Fruit fly (Drosophila melanogaster) whole organism, embryonic: ENCODE data around the gene CG3038.

Experiments used
- C15 ChIP-seq: fragments of 200-800 bp; sonication (Bioruptor generic); IDR thresholded peaks from 3 replicates; pipeline ENCODE4 v1.3.6; 2022; ENCODE audit warnings: missing biosample characterization, missing genetic modification characterization
- CG1024 ChIP-seq: fragments of 200-800 bp; sonication (Bioruptor generic); IDR thresholded peaks from 2 replicates; pipeline ENCODE4 v1.3.6; 2022; ENCODE audit warnings: missing biosample characterization, missing genetic modification characterization
- CG10321 ChIP-seq: fragments of 200-800 bp; sonication (Bioruptor generic); IDR thresholded peaks from 2 replicates; pipeline ENCODE4 v1.3.6; 2022; ENCODE audit warnings: missing biosample characterization, missing genetic modification characterization
- CG11398 ChIP-seq: fragments of 200-800 bp; sonication (Bioruptor generic); optimal IDR thresholded peaks from 2 replicates; lab custom pipeline; 2016; ENCODE audit warnings: missing biosample characterization, missing genetic modification characterization
- CG11560 ChIP-seq: fragments of 200-800 bp; sonication (Bioruptor generic); IDR thresholded peaks from 3 replicates; pipeline ENCODE4 v1.3.6; 2022; ENCODE audit warnings: missing biosample characterization, missing genetic modification characterization
- CG12155 ChIP-seq: fragments of 200-800 bp; sonication (Bioruptor generic); optimal IDR thresholded peaks from 3 replicates; lab custom pipeline; 2016; ENCODE audit warnings: missing biosample characterization, missing genetic modification characterization
- CG12942 ChIP-seq: fragments of 200-800 bp; sonication (Bioruptor generic); optimal IDR thresholded peaks from 3 replicates; lab custom pipeline; 2016; ENCODE audit warnings: missing biosample characterization, missing genetic modification characterization
- CG13624 ChIP-seq: fragments of 200-800 bp; sonication (Bioruptor generic); optimal IDR thresholded peaks from 2 replicates; lab custom pipeline; 2016; ENCODE audit warnings: missing biosample characterization, missing genetic modification characterization
- CG14014 ChIP-seq: fragments of 200-800 bp; sonication (Bioruptor generic); IDR thresholded peaks from 2 replicates; pipeline ENCODE4 v1.3.6; 2022; ENCODE audit warnings: missing biosample characterization, missing genetic modification characterization
- CG14860 ChIP-seq: fragments of 200-800 bp; sonication (Bioruptor generic); IDR thresholded peaks from 3 replicates; pipeline ENCODE4 v1.3.6; 2022; ENCODE audit warnings: missing biosample characterization, missing genetic modification characterization; ENCODE audit not compliant: partially characterized antibody
- CG18599 ChIP-seq: fragments of 200-800 bp; sonication (Bioruptor generic); optimal IDR thresholded peaks from 3 replicates; lab custom pipeline; 2017; ENCODE audit warnings: missing biosample characterization, missing genetic modification characterization, mild to moderate bottlenecking, moderate library complexity, missing genetic modification reagents
- CG18619 ChIP-seq: fragments of 200-800 bp; sonication (Bioruptor generic); optimal IDR thresholded peaks from 3 replicates; lab custom pipeline; 2017; ENCODE audit warnings: missing biosample characterization, mild to moderate bottlenecking, missing genetic modification characterization
- CG2678 ChIP-seq: fragments of 200-800 bp; sonication (Bioruptor generic); optimal IDR thresholded peaks from 3 replicates; lab custom pipeline; 2019; ENCODE audit warnings: missing biosample characterization, mild to moderate bottlenecking, missing genetic modification characterization, moderate library complexity
- CG2875 ChIP-seq: fragments of 200-800 bp; sonication (Bioruptor generic); optimal IDR thresholded peaks from 2 replicates; lab custom pipeline; 2017; ENCODE audit warnings: missing biosample characterization, mild to moderate bottlenecking, missing genetic modification characterization, missing genetic modification reagents
- CG30020 ChIP-seq: fragments of 200-800 bp; optimal IDR thresholded peaks from 2 replicates; lab custom pipeline; 2019; ENCODE audit warnings: missing biosample characterization, mild to moderate bottlenecking, missing genetic modification characterization, moderate library complexity
- CG34422 ChIP-seq: fragments of 200-800 bp; sonication (Bioruptor generic); IDR thresholded peaks from 3 replicates; pipeline ENCODE4 v1.3.6; 2022; ENCODE audit warnings: missing biosample characterization, missing genetic modification characterization
- CG3726 ChIP-seq: fragments of 200-800 bp; sonication (Bioruptor generic); IDR thresholded peaks from 3 replicates; pipeline ENCODE4, ENCODE4 v1.3.6; 2022; ENCODE audit warnings: missing biosample characterization, missing genetic modification characterization
- CG4328 ChIP-seq: fragments of 200-800 bp; sonication (Bioruptor generic); optimal IDR thresholded peaks from 3 replicates; lab custom pipeline; 2017; ENCODE audit warnings: missing biosample characterization, missing genetic modification reagents, missing genetic modification characterization
- CG4707 ChIP-seq: fragments of 200-800 bp; sonication (Bioruptor generic); optimal IDR thresholded peaks from 2 replicates; lab custom pipeline; 2018; ENCODE audit warnings: missing biosample characterization, mild to moderate bottlenecking, missing genetic modification characterization, moderate library complexity
- CG6791 ChIP-seq: fragments of 200-800 bp; sonication (Bioruptor generic); IDR thresholded peaks from 3 replicates; pipeline ENCODE4 v1.3.6; 2022; ENCODE audit warnings: missing biosample characterization, missing genetic modification characterization; ENCODE audit not compliant: partially characterized antibody
- CG7372 ChIP-seq: fragments of 200-800 bp; sonication (Bioruptor generic); IDR thresholded peaks from 2 replicates; pipeline ENCODE4 v1.3.6; 2022; ENCODE audit warnings: missing biosample characterization, missing genetic modification characterization
- CG7786 ChIP-seq: fragments of 200-800 bp; sonication (Bioruptor generic); optimal IDR thresholded peaks from 2 replicates; lab custom pipeline; 2016; ENCODE audit warnings: missing biosample characterization, missing genetic modification characterization
- CkIIα-i1 ChIP-seq: fragments of 200-800 bp; sonication (Bioruptor generic); IDR thresholded peaks from 2 replicates; pipeline ENCODE4 v1.3.6; 2022; ENCODE audit warnings: missing biosample characterization, missing genetic modification characterization
- D ChIP-seq, 2 experiments: fragments of 200-800 bp in 1 of 2; fragments of >200 bp in 1 of 2; sonication (Bioruptor generic) in 1 of 2; optimal IDR thresholded peaks; 2 replicates in 1 of 2; 3 replicates in 1 of 2; lab custom pipeline; 2017; ENCODE audit warnings: mild to moderate bottlenecking in 1 of 2, missing biosample characterization in 1 of 2, missing genetic modification characterization in 1 of 2, missing genetic modification reagents in 1 of 2
- Dip3 ChIP-seq: fragments of 200-800 bp; sonication (Bioruptor generic); optimal IDR thresholded peaks from 3 replicates; lab custom pipeline; 2016; ENCODE audit warnings: missing biosample characterization, missing genetic modification characterization
- HLH4C ChIP-seq: fragments of 200-800 bp; sonication (Bioruptor generic); IDR thresholded peaks from 3 replicates; pipeline ENCODE4 v1.3.6; 2022; ENCODE audit warnings: missing biosample characterization, missing genetic modification characterization; ENCODE audit not compliant: partially characterized antibody
- Hey ChIP-seq: fragments of 200-800 bp; sonication (Bioruptor generic); optimal IDR thresholded peaks from 3 replicates; lab custom pipeline; 2018; ENCODE audit warnings: missing biosample characterization, mild to moderate bottlenecking, missing genetic modification characterization
- Hr3 ChIP-seq: fragments of 200-800 bp; sonication (Bioruptor generic); optimal IDR thresholded peaks from 3 replicates; lab custom pipeline; 2016; ENCODE audit warnings: missing biosample characterization, missing genetic modification characterization
- NC2β ChIP-seq: fragments of 200-800 bp; sonication (Bioruptor generic); optimal IDR thresholded peaks from 2 replicates; lab custom pipeline; 2016; ENCODE audit warnings: missing biosample characterization, missing genetic modification characterization
- NfI ChIP-seq: fragments of 200-800 bp; sonication (Bioruptor generic); optimal IDR thresholded peaks from 3 replicates; lab custom pipeline; 2018; ENCODE audit warnings: missing biosample characterization, mild to moderate bottlenecking, missing genetic modification characterization, moderate library complexity
- Pdp1 ChIP-seq, 2 experiments: fragments of 200-800 bp; sonication (Bioruptor generic); optimal IDR thresholded peaks; 3 replicates each; lab custom pipeline; 2016; ENCODE audit warnings: missing biosample characterization in 2 of 2, missing genetic modification characterization in 2 of 2, mild to moderate bottlenecking in 1 of 2, moderate library complexity in 1 of 2
- Usf ChIP-seq: fragments of 200-800 bp; sonication (Bioruptor generic); optimal IDR thresholded peaks from 2 replicates; lab custom pipeline; 2017; ENCODE audit warnings: missing genotype, missing biosample characterization, missing genetic modification characterization
- Xbp1 ChIP-seq: fragments of 200-800 bp; sonication (Bioruptor generic); optimal IDR thresholded peaks from 3 replicates; lab custom pipeline; 2016; ENCODE audit warnings: missing biosample characterization, mild to moderate bottlenecking, missing genetic modification characterization
- cad ChIP-seq: fragments of >200 bp; optimal IDR thresholded peaks from 2 replicates; lab custom pipeline; 2017; ENCODE audit warnings: missing biosample characterization, missing genetic modification characterization
- crol ChIP-seq: fragments of 200-800 bp; sonication (Bioruptor generic); IDR thresholded peaks from 2 replicates; pipeline ENCODE4 v1.3.6; 2022; ENCODE audit warnings: missing biosample characterization, missing genetic modification characterization
- dysf ChIP-seq: fragments of 200-800 bp; sonication (Bioruptor generic); IDR thresholded peaks from 3 replicates; pipeline ENCODE4 v1.3.6; 2022; ENCODE audit warnings: missing biosample characterization, missing genetic modification characterization
- eve ChIP-seq, 2 experiments: fragments of >200 bp; optimal IDR thresholded peaks; 2 replicates each; lab custom pipeline; 2017; ENCODE audit warnings: missing biosample characterization in 2 of 2, missing genetic modification characterization in 2 of 2
- fd3F ChIP-seq: fragments of 200-800 bp; sonication (Bioruptor generic); optimal IDR thresholded peaks from 2 replicates; lab custom pipeline; 2018; ENCODE audit warnings: missing biosample characterization, mild to moderate bottlenecking, missing genetic modification characterization, moderate library complexity
- ham ChIP-seq: fragments of 200-800 bp; sonication (Bioruptor generic); IDR thresholded peaks from 2 replicates; pipeline ENCODE4 v1.3.6; 2022; ENCODE audit warnings: missing biosample characterization, missing genetic modification characterization
- insv ChIP-seq, 2 experiments: fragments of 200-800 bp; sonication (Bioruptor generic); optimal IDR thresholded peaks; 3 replicates each; lab custom pipeline; 2016 to 2018; ENCODE audit warnings: missing biosample characterization in 2 of 2, missing genetic modification characterization in 2 of 2
- lmd ChIP-seq: fragments of 200-800 bp; sonication (Bioruptor generic); IDR thresholded peaks from 2 replicates; pipeline ENCODE4 v1.3.6; 2022; ENCODE audit warnings: missing biosample characterization, missing genetic modification characterization
- lola ChIP-seq, 3 experiments: fragments of >200 bp in 2 of 3; fragments of 200-800 bp in 1 of 3; sonication (Bioruptor generic) in 1 of 3; optimal IDR thresholded peaks; 2 replicates each; lab custom pipeline; 2017 to 2019; ENCODE audit warnings: missing biosample characterization in 3 of 3, missing genetic modification characterization in 3 of 3, mild to moderate bottlenecking in 1 of 3, moderate library complexity in 1 of 3
- pho ChIP-seq: fragments of 200-800 bp; sonication (Bioruptor generic); optimal IDR thresholded peaks from 2 replicates; lab custom pipeline; 2016; ENCODE audit warnings: missing biosample characterization, missing genetic modification characterization
- slbo ChIP-seq: fragments of 200-800 bp; sonication (Bioruptor generic); IDR thresholded peaks from 2 replicates; pipeline ENCODE4 v1.3.6; 2022; ENCODE audit warnings: missing biosample characterization, missing genetic modification characterization
- slp2 ChIP-seq: fragments of 200-800 bp; sonication (Bioruptor generic); optimal IDR thresholded peaks from 2 replicates; lab custom pipeline; 2016; ENCODE audit warnings: missing biosample characterization, missing genetic modification characterization
- sqz ChIP-seq: fragments of 200-800 bp; sonication (Bioruptor generic); optimal IDR thresholded peaks from 3 replicates; lab custom pipeline; 2018; ENCODE audit warnings: missing biosample characterization, mild to moderate bottlenecking, missing genetic modification characterization
- tll ChIP-seq, 2 experiments: fragments of 200-800 bp in 1 of 2; fragments of >200 bp in 1 of 2; sonication (Bioruptor generic) in 1 of 2; optimal IDR thresholded peaks; 2 replicates each; lab custom pipeline; 2017 to 2019; ENCODE audit warnings: missing biosample characterization in 2 of 2, missing genetic modification characterization in 2 of 2, mild to moderate bottlenecking in 1 of 2, moderate library complexity in 1 of 2
- toy ChIP-seq: fragments of 200-800 bp; sonication (Bioruptor generic); IDR thresholded peaks from 2 replicates; pipeline ENCODE4 v1.3.6; 2022; ENCODE audit warnings: missing biosample characterization, missing genetic modification characterization
- twi ChIP-seq: fragments of 200-800 bp; optimal IDR thresholded peaks from 2 replicates; lab custom pipeline; 2019; ENCODE audit warnings: missing biosample characterization, mild to moderate bottlenecking, missing genetic modification characterization, moderate library complexity
- z ChIP-seq: fragments of 200-800 bp; sonication (Bioruptor generic); IDR thresholded peaks from 3 replicates; pipeline ENCODE4 v1.3.6; 2022; ENCODE audit warnings: missing biosample characterization, missing genetic modification characterization
- zfh1 ChIP-seq: fragments of 200-800 bp; sonication (Bioruptor generic); IDR thresholded peaks from 3 replicates; pipeline ENCODE4 v1.3.6; 2022; ENCODE audit warnings: missing biosample characterization, missing genetic modification characterization

Gene CG3038

dm6 chrX:245802-246201 is at the start of gene CG3038, which contains the start of gene G9a (continued):
- no peak for TF ChIP-seq CG2678 (tag; lab: Kevin White, UChicago)
- no peak for TF ChIP-seq CG18599 (GFP tag; lab: Kevin White, UChicago)
- TF ChIP-seq cad (GFP tag; lab: Kevin White, UChicago) = no peak
- TF ChIP-seq Hey = no peak
- no peak for TF ChIP-seq CG6791
- peak; percentile 69 for TF ChIP-seq CG13624
- no peak for TF ChIP-seq CG11560
- TF ChIP-seq sqz (GFP tag; lab: Kevin White, UChicago) = no peak
- no peak for TF ChIP-seq lmd (GFP tag; lab: Robert Waterston, UW)
- TF ChIP-seq HLH4C (GFP tag; lab: Robert Waterston, UW) = no peak
- no peak for TF ChIP-seq crol
- no peak for TF ChIP-seq CG2875
- TF ChIP-seq zfh1 = no peak
- TF ChIP-seq CG1024 (GFP tag; lab: Robert Waterston, UW) = no peak
- TF ChIP-seq NC2β = peak; percentile 24
- TF ChIP-seq slbo = no peak
- TF ChIP-seq ham (GFP tag; lab: Robert Waterston, UW) = no peak
- TF ChIP-seq C15 (GFP tag; lab: Robert Waterston, UW) = no peak
- no peak for TF ChIP-seq CG7372
- peak; percentile 12 for TF ChIP-seq fd3F (GFP tag; lab: Kevin White, UChicago)
- TF ChIP-seq CG3726 = no peak
- TF ChIP-seq Hr3 (GFP tag; lab: Kevin White, UChicago) = no peak
- peak; percentile 56 for TF ChIP-seq Xbp1
- TF ChIP-seq slp2 (GFP tag; lab: Kevin White, UChicago) = no peak
- TF ChIP-seq D (optimal IDR thresholded peaks at IDR 0.05; lab: Kevin White, UChicago) = no peak
- peak; percentile 11 for TF ChIP-seq D (GFP tag; optimal IDR thresholded peaks at IDR 0.05; lab: Kevin White, UChicago)
- TF ChIP-seq CG10321 = no peak
- TF ChIP-seq CG4707 (GFP tag; lab: Kevin White, UChicago) = no peak
- peak; percentile 76 for TF ChIP-seq CG30020 (tag; lab: Kevin White, UChicago)
- TF ChIP-seq CG12942 (GFP tag; lab: Kevin White, UChicago) = no peak
- TF ChIP-seq CG12155 (GFP tag; lab: Kevin White, UChicago) = peak; percentile 34
- TF ChIP-seq Pdp1 (GFP tag; optimal IDR thresholded peaks at IDR 0.05; lab: Kevin White, UChicago) = peak; percentile 35 to 78
- TF ChIP-seq twi (tag; lab: Kevin White, UChicago) = peak; percentile 9
- TF ChIP-seq CG11398 = no peak
- TF ChIP-seq eve (GFP tag; optimal IDR thresholded peaks at IDR 0.05; lab: Kevin White, UChicago) = no peak
- TF ChIP-seq pho (GFP tag; lab: Kevin White, UChicago) = peak; percentile 10
- TF ChIP-seq CG4328 = no peak
- no peak for TF ChIP-seq Usf
- no peak for TF ChIP-seq dysf (GFP tag; lab: Robert Waterston, UW)
- TF ChIP-seq CG34422 (GFP tag; lab: Robert Waterston, UW) = no peak
- no peak for TF ChIP-seq toy (GFP tag; lab: Robert Waterston, UW)
- no peak for TF ChIP-seq CkIIα-i1 (GFP tag; lab: Robert Waterston, UW)
- no peak for TF ChIP-seq NfI (GFP tag; lab: Kevin White, UChicago)
- no peak for TF ChIP-seq CG7786 (GFP tag; lab: Kevin White, UChicago)
- no peak for TF ChIP-seq tll (GFP tag; optimal IDR thresholded peaks at IDR 0.05; lab: Kevin White, UChicago)
- no peak for TF ChIP-seq CG14860 (GFP tag; lab: Robert Waterston, UW)
- no peak for TF ChIP-seq z (GFP tag; lab: Robert Waterston, UW)
- TF ChIP-seq Dip3 (GFP tag; lab: Kevin White, UChicago) = peak; percentile 23
- no peak for TF ChIP-seq CG18619 (GFP tag; lab: Kevin White, UChicago)
- TF ChIP-seq CG14014 (GFP tag; lab: Robert Waterston, UW) = no peak
- no peak for TF ChIP-seq lola (GFP tag; optimal IDR thresholded peaks at IDR 0.05; lab: Kevin White, UChicago)
- TF ChIP-seq insv (GFP tag; optimal IDR thresholded peaks at IDR 0.05; lab: Kevin White, UChicago) = peak in 1 of 2 experiments; percentile 54
